Fruit fly (Drosophila melanogaster) whole organism, pupa: ENCODE results near the gene CG10996.

Experiments used
- CG10348 ChIP-seq: fragments of 200-800 bp; sonication (Bioruptor generic); IDR thresholded peaks from 2 replicates; pipeline ENCODE4 v1.3.6; 2022; ENCODE audit warnings: missing biosample characterization, missing genetic modification characterization
- CG12605 ChIP-seq: fragments of 200-800 bp; sonication (Bioruptor generic); IDR thresholded peaks from 2 replicates; pipeline ENCODE4 v1.3.6; 2022; ENCODE audit warnings: missing biosample characterization, missing genetic modification characterization
- CG14655 ChIP-seq: fragments of 200-800 bp; sonication (Bioruptor generic); optimal IDR thresholded peaks from 3 replicates; lab custom pipeline; 2017; ENCODE audit warnings: mild to moderate bottlenecking, missing biosample characterization, missing genetic modification reagents, missing genetic modification characterization
- CG32121 ChIP-seq: fragments of 200-800 bp; sonication (Bioruptor generic); IDR thresholded peaks from 2 replicates; pipeline ENCODE4 v1.3.6; 2022; ENCODE audit warnings: missing biosample characterization, missing genetic modification characterization
- CG4496 ChIP-seq: fragments of 200-800 bp; sonication (Bioruptor generic); IDR thresholded peaks from 3 replicates; pipeline ENCODE4 v1.3.6; 2022; ENCODE audit warnings: missing biosample characterization, missing genetic modification characterization
- CG8159 ChIP-seq: fragments of 200-800 bp; sonication (Bioruptor generic); optimal IDR thresholded peaks from 3 replicates; lab custom pipeline; 2018; ENCODE audit warnings: missing biosample characterization, mild to moderate bottlenecking, missing genetic modification characterization, moderate library complexity
- Pif1A ChIP-seq: fragments of 200-800 bp; sonication (Bioruptor generic); optimal IDR thresholded peaks from 3 replicates; lab custom pipeline; 2016; ENCODE audit warnings: missing biosample characterization, missing genetic modification characterization
- Pif1B ChIP-seq: fragments of 200-800 bp; sonication (Bioruptor generic); optimal IDR thresholded peaks from 3 replicates; lab custom pipeline; 2016; ENCODE audit warnings: missing biosample characterization, missing genetic modification characterization
- Snoo ChIP-seq: fragments of 200-800 bp; sonication (Bioruptor generic); optimal IDR thresholded peaks from 3 replicates; lab custom pipeline; 2017; ENCODE audit warnings: missing biosample characterization, mild to moderate bottlenecking, missing genetic modification characterization, inconsistent platforms
- fd96Ca ChIP-seq: fragments of 200-800 bp; sonication (Bioruptor generic); IDR thresholded peaks from 3 replicates; pipeline ENCODE4 v1.3.6; 2022; ENCODE audit warnings: missing biosample characterization, missing genetic modification characterization
- gl ChIP-seq: fragments of 200-800 bp; sonication (Bioruptor generic); optimal IDR thresholded peaks from 2 replicates; lab custom pipeline; 2018; ENCODE audit warnings: missing biosample characterization, mild to moderate bottlenecking, missing genetic modification characterization
- rn ChIP-seq: fragments of 200-800 bp; sonication (Bioruptor generic); IDR thresholded peaks from 2 replicates; pipeline ENCODE4 v1.3.6; 2022; ENCODE audit warnings: missing biosample characterization, missing genetic modification characterization

DNA sequence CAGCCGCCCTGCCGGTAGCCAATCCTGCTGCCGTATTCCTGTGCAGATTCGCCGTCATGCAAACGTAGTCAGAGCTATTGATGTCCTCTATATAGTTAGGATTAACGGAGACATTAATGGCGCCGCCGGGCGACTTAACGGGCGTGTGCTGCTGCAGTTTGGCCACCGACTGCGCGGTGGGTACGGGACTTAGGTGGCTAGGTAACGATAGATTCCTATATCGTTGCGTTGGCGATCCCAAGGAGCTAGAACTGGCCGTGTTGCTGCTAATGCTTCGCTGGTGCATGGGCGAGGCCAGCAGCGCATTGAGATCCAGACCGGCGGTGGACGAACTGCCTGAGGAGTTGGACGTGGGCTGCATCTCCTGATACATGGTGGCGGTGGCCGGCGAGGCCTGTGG, 31.4 kb upstream of the CG10996 start:
- TF ChIP-seq fd96Ca (no peak), CG12605 (GFP tag; lab: Robert Waterston, UW) (no peak), CG8159 (tag; lab: Kevin White, UChicago) (no peak), CG10348 (no peak), CG32121 (GFP tag; lab: Robert Waterston, UW) (no peak), Pif1A (no peak), Snoo (tag; lab: Kevin White, UChicago) (no peak), CG14655 (no peak), gl (no peak), CG4496 (GFP tag; lab: Robert Waterston, UW) (no peak), Pif1B (GFP tag; lab: Kevin White, UChicago) (no peak), rn (GFP tag; lab: Robert Waterston, UW) (no peak)
